Worm (Caenorhabditis elegans) whole organism, L4 larva: ENCODE data around the gene Y32B12B.2.

Source experiments
- F10B5.3 ChIP-seq: sonication (generic microtip); optimal IDR thresholded peaks from 2 replicates; lab custom pipeline; 2016; ENCODE audit warnings: mild to moderate bottlenecking, missing genetic modification characterization, missing compliant biosample characterization
- Y105C5A.15 ChIP-seq: fragments of 200-800 bp; sonication (Bioruptor generic); IDR thresholded peaks from 2 replicates; pipeline ENCODE4 v1.3.6; 2022; ENCODE audit warnings: missing genetic modification characterization, missing compliant biosample characterization
- ZK337.2 ChIP-seq: fragments of 200-800 bp; sonication (Bioruptor generic); IDR thresholded peaks from 2 replicates; pipeline ENCODE4 v1.3.6; 2022; ENCODE audit warnings: missing genetic modification reagents, missing genetic modification characterization, missing compliant biosample characterization
- aha-1 ChIP-seq: fragments of 150-350 bp; peaks from one replicate; lab custom pipeline; 2014; ENCODE audit warnings: missing biosample characterization, missing genetic modification characterization
- arid-1 ChIP-seq: fragments of 200-800 bp; sonication (Bioruptor generic); conservative IDR thresholded peaks from 2 replicates; pipeline ENCODE4 v1.3.6; 2022; ENCODE audit warnings: missing genetic modification reagents, missing genetic modification characterization, missing compliant biosample characterization
- ceh-32 ChIP-seq: sonication (generic microtip); optimal IDR thresholded peaks from 2 replicates; lab custom pipeline; 2016; ENCODE audit warnings: mild to moderate bottlenecking, missing genetic modification characterization, missing compliant biosample characterization; ENCODE audit not compliant: poor library complexity
- daf-12 ChIP-seq: fragments of 150-350 bp; optimal IDR thresholded peaks from 2 replicates; lab custom pipeline; 2014; ENCODE audit warnings: missing biosample characterization, missing genetic modification reagents, missing genetic modification characterization
- dmd-6 ChIP-seq: fragments of 200-800 bp; sonication (Bioruptor generic); IDR thresholded peaks from 2 replicates; pipeline ENCODE4 v1.3.6; 2022; ENCODE audit warnings: missing genetic modification reagents, missing genetic modification characterization, missing compliant biosample characterization
- dmd-8 ChIP-seq: fragments of 200-800 bp; sonication (Bioruptor generic); IDR thresholded peaks from 2 replicates; pipeline ENCODE4 v1.3.6; 2022; ENCODE audit warnings: missing genetic modification characterization, missing compliant biosample characterization
- dmd-9 ChIP-seq: fragments of 200-800 bp; sonication (Bioruptor generic); IDR thresholded peaks from 2 replicates; pipeline ENCODE4 v1.3.6; 2022; ENCODE audit warnings: missing genetic modification reagents, missing genetic modification characterization, missing compliant biosample characterization
- duxl-1 ChIP-seq: sonication (generic microtip); optimal IDR thresholded peaks from 2 replicates; lab custom pipeline; 2016; ENCODE audit warnings: mild to moderate bottlenecking, missing genetic modification characterization, moderate library complexity, missing compliant biosample characterization; ENCODE audit not compliant: poor library complexity
- hif-1 ChIP-seq, 2 experiments: sonication (generic microtip); optimal IDR thresholded peaks; 2 replicates each; lab custom pipeline; 2016 to 2017; ENCODE audit warnings: missing compliant biosample characterization in 2 of 2, missing genetic modification characterization in 2 of 2, missing genetic modification reagents in 2 of 2, missing genotype in 2 of 2, mild to moderate bottlenecking in 1 of 2
- hlh-11 ChIP-seq: fragments of 200-800 bp; sonication (Bioruptor generic); optimal IDR thresholded peaks from 2 replicates; lab custom pipeline; 2018; ENCODE audit warnings: mild to moderate bottlenecking, missing genetic modification characterization, missing compliant biosample characterization
- lin-38 ChIP-seq: fragments of 200-800 bp; sonication (Bioruptor generic); IDR thresholded peaks from 2 replicates; pipeline ENCODE4 v1.3.6; 2022; ENCODE audit warnings: missing genetic modification reagents, missing genetic modification characterization, missing compliant biosample characterization
- mdl-1 ChIP-seq, 2 experiments: fragments of 150-350 bp in 1 of 2; sonication (generic microtip) in 1 of 2; optimal IDR thresholded peaks; 2 replicates each; lab custom pipeline; 2014 to 2017; ENCODE audit warnings: missing biosample characterization in 2 of 2, missing genetic modification characterization in 2 of 2
- mep-1 ChIP-seq: fragments of 150-350 bp; sonication (generic microtip); optimal IDR thresholded peaks from 3 replicates; lab custom pipeline; 2014; ENCODE audit warnings: missing biosample characterization, missing genetic modification characterization
- mxl-2 ChIP-seq: fragments of 200-800 bp; sonication (Bioruptor generic); conservative IDR thresholded peaks from 2 replicates; pipeline ENCODE4 v1.3.6; 2022; ENCODE audit warnings: missing genetic modification reagents, missing genetic modification characterization, missing compliant biosample characterization
- mxl-3 ChIP-seq: fragments of 200-800 bp; sonication (Bioruptor generic); optimal IDR thresholded peaks from 2 replicates; lab custom pipeline; 2018; ENCODE audit warnings: mild to moderate bottlenecking, missing genetic modification characterization, missing compliant biosample characterization
- nhr-10 ChIP-seq: fragments of 150-350 bp; optimal IDR thresholded peaks from 2 replicates; lab custom pipeline; 2014; ENCODE audit warnings: missing biosample characterization, missing genetic modification characterization
- nhr-102 ChIP-seq: sonication (generic microtip); optimal IDR thresholded peaks from 2 replicates; lab custom pipeline; 2016; ENCODE audit warnings: mild to moderate bottlenecking, missing genetic modification characterization, moderate library complexity, missing compliant biosample characterization
- nhr-111 ChIP-seq: fragments of 200-800 bp; sonication (Bioruptor generic); optimal IDR thresholded peaks from 2 replicates; lab custom pipeline; 2018; ENCODE audit warnings: mild to moderate bottlenecking, missing genetic modification characterization, missing compliant biosample characterization
- nhr-41 ChIP-seq: fragments of 200-800 bp; sonication (Bioruptor generic); IDR thresholded peaks from 2 replicates; pipeline ENCODE4 v1.3.6; 2022; ENCODE audit warnings: missing genetic modification reagents, missing genetic modification characterization, missing compliant biosample characterization
- nhr-76 ChIP-seq: fragments of 150-350 bp; optimal IDR thresholded peaks from 2 replicates; lab custom pipeline; 2014; ENCODE audit warnings: missing biosample characterization, missing genetic modification characterization
- php-3 ChIP-seq: fragments of 200-800 bp; sonication (Bioruptor generic); IDR thresholded peaks from 2 replicates; pipeline ENCODE4 v1.3.6; 2022; ENCODE audit warnings: missing genetic modification reagents, missing genetic modification characterization, missing compliant biosample characterization
- saeg-2 ChIP-seq: fragments of 200-800 bp; sonication (Bioruptor generic); IDR thresholded peaks from 2 replicates; pipeline ENCODE4 v1.3.6; 2022; ENCODE audit warnings: missing genetic modification reagents, missing genetic modification characterization, missing compliant biosample characterization
- sdz-12 ChIP-seq: fragments of 200-800 bp; sonication (Bioruptor generic); optimal IDR thresholded peaks from 2 replicates; lab custom pipeline; 2018; ENCODE audit warnings: mild to moderate bottlenecking, missing genetic modification characterization, missing compliant biosample characterization
- snpc-1.2 ChIP-seq: fragments of 200-800 bp; sonication (Bioruptor generic); IDR thresholded peaks from 2 replicates; pipeline ENCODE4 v1.3.6; 2022; ENCODE audit warnings: missing genetic modification reagents, missing genetic modification characterization, missing compliant biosample characterization
- snpc-4 ChIP-seq: fragments of 150-350 bp; optimal IDR thresholded peaks from 2 replicates; lab custom pipeline; 2014; ENCODE audit warnings: missing biosample characterization, missing genetic modification characterization
- tag-97 ChIP-seq: fragments of 200-800 bp; sonication (Bioruptor generic); IDR thresholded peaks from 2 replicates; pipeline ENCODE4 v1.3.6; 2022; ENCODE audit warnings: missing genetic modification characterization, missing compliant biosample characterization
- unc-39 ChIP-seq: sonication (generic microtip); optimal IDR thresholded peaks from 2 replicates; lab custom pipeline; 2017; ENCODE audit warnings: missing biosample characterization, missing genetic modification characterization
- vab-7 ChIP-seq: fragments of 200-800 bp; sonication (Bioruptor generic); IDR thresholded peaks from 2 replicates; pipeline ENCODE4 v1.3.6; 2022; ENCODE audit warnings: missing genetic modification reagents, missing genetic modification characterization, missing compliant biosample characterization
- zag-1 ChIP-seq: fragments of 150-350 bp; optimal IDR thresholded peaks from 2 replicates; lab custom pipeline; 2014; ENCODE audit warnings: missing biosample characterization, missing genetic modification characterization
- zip-11 ChIP-seq: fragments of 200-800 bp; sonication (Bioruptor generic); IDR thresholded peaks from 2 replicates; pipeline ENCODE4 v1.3.6; 2022; ENCODE audit warnings: missing genetic modification characterization, missing compliant biosample characterization

The Y32B12B.2 gene

DNA sequence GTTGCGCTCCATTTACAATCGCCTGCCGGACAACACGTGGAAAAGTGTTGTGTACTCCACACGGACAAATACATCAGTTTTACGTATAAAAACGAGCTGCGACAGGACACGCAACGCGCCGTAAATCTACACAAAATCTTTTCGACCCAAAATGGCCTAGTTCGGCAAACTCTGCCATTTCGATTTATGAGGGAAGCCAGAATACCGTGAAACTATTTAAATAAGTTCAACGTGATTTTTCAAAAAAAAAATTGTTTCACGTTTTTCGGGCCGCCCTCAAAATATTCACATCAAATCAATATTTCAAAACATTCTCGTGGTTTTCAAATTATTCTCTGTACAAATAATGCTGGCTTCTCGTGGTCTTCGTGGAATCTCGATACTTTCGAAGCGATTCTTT is 11.3 kb upstream of the Y32B12B.2 start, which contains the start of gene F36D3.8:
F36D3.8 (plus strand) TSS at position 301 of the 400 bp plus-strand sequence.
- TF ChIP-seq aha-1 (tag; lab: Kevin White, UChicago) (no peak), ZK337.2 (0 out of 2 replicates have a peak, but pooled peaks have one; percentile 8)
- TF ChIP-seq, all 104 proteins: peak for 1

DNA sequence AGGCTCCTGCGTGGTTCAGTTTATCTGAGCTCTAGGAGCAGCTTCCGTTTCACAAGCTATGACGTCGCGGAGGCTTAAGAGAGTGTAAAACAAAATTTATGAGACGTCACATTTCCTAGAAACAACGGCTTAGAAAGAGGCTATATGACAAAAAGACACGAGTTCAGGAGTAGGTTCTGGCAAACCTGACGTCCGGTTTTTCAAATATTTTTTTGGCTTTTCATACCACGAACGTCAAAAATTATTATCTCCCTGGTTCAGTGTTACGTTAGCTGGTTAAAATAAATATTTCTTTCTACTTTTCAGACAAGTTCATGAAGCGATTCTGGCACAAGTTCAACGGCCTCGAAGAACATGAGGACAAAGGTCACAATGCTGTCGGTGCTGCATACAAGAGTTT is 10.4 kb upstream of the Y32B12B.2 start, which contains the start of gene F36D3.16:
F36D3.16 (plus strand) TSS at position 301 of the 400 bp plus-strand sequence.
- TF ChIP-seq dmd-9, result no peak

DNA sequence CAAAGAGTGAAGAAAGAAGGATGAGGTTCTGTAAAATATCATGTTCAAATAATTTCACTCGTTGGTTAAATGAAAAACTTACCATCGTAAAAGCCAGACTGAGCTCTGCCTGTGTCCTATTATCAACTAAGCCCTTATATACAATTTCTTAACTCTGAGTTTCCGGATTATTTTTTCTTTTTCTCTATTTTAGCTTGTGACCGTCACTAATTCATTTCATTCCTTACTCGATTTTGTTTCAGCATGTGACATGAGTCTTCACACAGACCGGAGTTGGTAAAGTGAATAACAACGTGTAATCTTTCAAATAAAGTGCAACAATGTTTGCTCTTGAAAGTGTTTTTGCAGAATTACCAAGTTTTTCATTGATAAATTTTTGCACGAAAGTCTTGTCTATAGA is 4.2 kb upstream of the Y32B12B.2 start, which contains the start of gene cpr-2:
cpr-2 (minus strand) TSS at position 101 of the 400 bp plus-strand sequence.
- no peak for TF ChIP-seq php-3 (GFP tag; lab: Robert Waterston, UW)
- no peak for TF ChIP-seq F10B5.3
- TF ChIP-seq nhr-111, result no peak
- TF ChIP-seq mep-1, result no peak
- TF ChIP-seq nhr-102 (tag; lab: Kevin White, UChicago), result no peak
- no peak for TF ChIP-seq duxl-1
- TF ChIP-seq daf-12, result no peak
- TF ChIP-seq unc-39 (tag; lab: Kevin White, UChicago), result no peak
- TF ChIP-seq vab-7 (GFP tag; lab: Robert Waterston, UW), result no peak
- TF ChIP-seq Y105C5A.15 (GFP tag; lab: Robert Waterston, UW), result no peak
- TF ChIP-seq mxl-3 (GFP tag; lab: Kevin White, UChicago), result no peak
- TF ChIP-seq nhr-76 (tag; lab: Kevin White, UChicago), result no peak
- no peak for TF ChIP-seq dmd-8

DNA sequence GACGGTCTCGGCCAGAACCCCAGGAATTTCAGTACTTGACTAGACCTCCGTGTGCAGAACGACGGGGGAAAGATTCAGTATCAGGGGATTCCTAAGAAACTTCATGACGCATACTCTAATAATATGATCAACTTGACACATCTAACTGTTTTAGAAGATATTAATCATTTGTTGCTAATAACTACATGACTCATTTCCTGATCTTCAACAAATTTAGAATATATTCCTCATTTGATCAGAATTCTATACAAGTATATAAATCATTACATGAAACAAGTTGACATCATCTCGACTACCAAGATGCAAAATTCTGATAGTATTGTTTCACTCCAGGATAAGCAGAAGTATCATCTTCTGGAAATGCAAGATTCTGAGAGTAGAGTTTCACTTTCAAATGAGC is 3.0 kb upstream of the Y32B12B.2 start, which contains the start of gene Y32B12B.8:
Y32B12B.8 (plus strand) TSS at position 301 of the 400 bp plus-strand sequence.
- no peak for TF ChIP-seq snpc-4 (tag; lab: Kevin White, UChicago)
- no peak for TF ChIP-seq dmd-9
- TF ChIP-seq zag-1 (tag; lab: Kevin White, UChicago), result no peak
- no peak for TF ChIP-seq mdl-1 (tag; optimal IDR thresholded peaks at IDR 0.05; lab: Kevin White, UChicago)
- no peak for TF ChIP-seq sdz-12 (GFP tag; lab: Kevin White, UChicago)
- TF ChIP-seq saeg-2 (GFP tag; lab: Robert Waterston, UW), result no peak
- TF ChIP-seq snpc-1.2 (GFP tag; lab: Robert Waterston, UW), result no peak
- TF ChIP-seq Y105C5A.15 (GFP tag; lab: Robert Waterston, UW), result no peak
- no peak for TF ChIP-seq hlh-11 (tag; lab: Kevin White, UChicago)
- no peak for TF ChIP-seq dmd-6
- TF ChIP-seq hif-1 (tag; optimal IDR thresholded peaks at IDR 0.05; lab: Kevin White, UChicago), result no peak
- TF ChIP-seq lin-38 (GFP tag; lab: Robert Waterston, UW), result no peak
- TF ChIP-seq mxl-2, result no peak
- TF ChIP-seq nhr-41 (GFP tag; lab: Robert Waterston, UW), result no peak

DNA sequence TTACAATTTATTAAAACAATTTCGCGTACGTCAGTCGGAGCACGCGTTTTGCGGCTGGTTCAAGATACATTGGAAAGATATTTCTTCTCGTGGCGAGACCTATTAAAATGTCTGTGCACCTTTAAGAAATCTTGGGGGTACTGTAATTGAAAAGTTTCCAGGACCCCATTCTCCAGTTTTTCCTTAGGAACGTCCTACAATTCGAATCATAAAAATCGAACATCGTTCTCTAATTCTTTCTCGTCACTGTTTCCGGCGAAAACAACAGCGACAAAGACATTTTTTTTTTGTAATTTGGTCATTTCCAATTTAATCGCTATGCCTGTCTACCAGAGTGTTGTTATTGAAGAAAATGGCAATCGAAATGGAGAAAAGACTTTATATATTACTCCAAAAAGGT is 1.5 kb upstream of the Y32B12B.2 start, which contains the start of gene Y32B12B.1:
Y32B12B.1 (plus strand) TSS at position 301 of the 400 bp plus-strand sequence.
- TF ChIP-seq tag-97 (GFP tag; lab: Robert Waterston, UW) (no peak), mxl-3 (GFP tag; lab: Kevin White, UChicago) (no peak), arid-1 (GFP tag; lab: Robert Waterston, UW) (no peak), ceh-32 (no peak), nhr-76 (tag; lab: Kevin White, UChicago) (no peak), zip-11 (GFP tag; lab: Robert Waterston, UW) (no peak), aha-1 (tag; lab: Kevin White, UChicago) (no peak), nhr-10 (tag; lab: Kevin White, UChicago) (no peak), unc-39 (tag; lab: Kevin White, UChicago) (no peak), snpc-4 (tag; lab: Kevin White, UChicago) (no peak)
